Fruit fly (Drosophila melanogaster): ENCODE measurements around the gene CG10479.

Gene CG10479

dm6 chr3L:5926015-5926988 lies 49.5 kb downstream of the CG10479 start (continued):
- TF ChIP-seq tap (tag; optimal IDR thresholded peaks at IDR 0.05) = peak; percentile 6
- peak; percentile 22; the same call in 1 of the 2 replicates for TF ChIP-seq vvl (GFP tag; IDR thresholded peaks at IDR 0.05)
- TF ChIP-seq tx (GFP tag; optimal IDR thresholded peaks at IDR 0.05) = peak; percentile 23
- peak; percentile 56 for TF ChIP-seq CG2712 (tag; optimal IDR thresholded peaks at IDR 0.05)
- TF ChIP-seq CG11560 (tag; IDR thresholded peaks at IDR 0.05) = no peak
- no peak for TF ChIP-seq CG4328 (GFP tag; optimal IDR thresholded peaks at IDR 0.05)
- no peak for TF ChIP-seq Adf1 (GFP tag; IDR thresholded peaks at IDR 0.05)
- TF ChIP-seq gsb (GFP tag; IDR thresholded peaks at IDR 0.05) = no peak
- peak; percentile 28; the same call in 2 of the 3 replicates for TF ChIP-seq CG14050 (GFP tag; IDR thresholded peaks at IDR 0.05)
- no peak for TF ChIP-seq Hr39 (optimal IDR thresholded peaks at IDR 0.05)
- no peak for TF ChIP-seq CG11696 (GFP tag; IDR thresholded peaks at IDR 0.05)
- TF ChIP-seq Atf3 (GFP tag; optimal IDR thresholded peaks at IDR 0.05) = no peak
- TF ChIP-seq CG2678 (tag; optimal IDR thresholded peaks at IDR 0.05) = peak; percentile 70
- TF ChIP-seq CG18262 (tag; optimal IDR thresholded peaks at IDR 0.05) = peak; percentile 63
- TF ChIP-seq NFAT (GFP tag; IDR thresholded peaks at IDR 0.05) = no peak
- TF ChIP-seq Spps (tag; optimal IDR thresholded peaks at IDR 0.05) = peak; percentile 25
- TF ChIP-seq Myb (GFP tag; optimal IDR thresholded peaks at IDR 0.05) = peak; percentile 14
- TF ChIP-seq Atf6 (GFP tag; IDR thresholded peaks at IDR 0.05) = peak; percentile 35; the same call in 1 of the 2 replicates
- peak; percentile 32; the same call in 1 of the 3 replicates for TF ChIP-seq Optix (GFP tag; IDR thresholded peaks at IDR 0.05)
- peak; percentile 52 for TF ChIP-seq az2 (GFP tag; optimal IDR thresholded peaks at IDR 0.05)
- TF ChIP-seq Vsx1 (GFP tag; optimal IDR thresholded peaks at IDR 0.05) = peak; percentile 49
- TF ChIP-seq ap (GFP tag; IDR thresholded peaks at IDR 0.05) = no peak
- TF ChIP-seq unpg (GFP tag; optimal IDR thresholded peaks at IDR 0.05) = peak; percentile 65
- peak; percentile 17 for TF ChIP-seq CG10462 (GFP tag; optimal IDR thresholded peaks at IDR 0.05)
- no peak for TF ChIP-seq stc (GFP tag; IDR thresholded peaks at IDR 0.05)
- no peak for TF ChIP-seq CG13287 (GFP tag; IDR thresholded peaks at IDR 0.05; ENCODE audit: partially characterized antibody)
- TF ChIP-seq Deaf1 (tag; optimal IDR thresholded peaks at IDR 0.05) = no peak
- peak in 1 of 2 experiments; percentile 34 for TF ChIP-seq chif (GFP tag; optimal IDR thresholded peaks at IDR 0.05)
- peak; percentile 76; the same call in 2 of the 4 replicates for TF ChIP-seq chinmo (GFP tag; IDR thresholded peaks at IDR 0.05; ENCODE audit: partially characterized antibody)
- TF ChIP-seq CG9437 (GFP tag; optimal IDR thresholded peaks at IDR 0.05) = peak; percentile 54
- TF ChIP-seq ranshi (GFP tag; IDR thresholded peaks at IDR 0.05) = 0 out of 2 replicates have a peak, but pooled peaks have one; percentile 41
- no peak for TF ChIP-seq GATAe (GFP tag; conservative IDR thresholded peaks at IDR 0.05)
- TF ChIP-seq CG8089 (GFP tag; optimal IDR thresholded peaks at IDR 0.05) = no peak
- TF ChIP-seq gem (tag; optimal IDR thresholded peaks at IDR 0.05) = peak; percentile 81
- 0 out of 2 replicates have a peak, but pooled peaks have one; percentile 23 for TF ChIP-seq Oaz (GFP tag; IDR thresholded peaks at IDR 0.05)
- 0 out of 2 replicates have a peak, but pooled peaks have one; percentile 14 for TF ChIP-seq E2f2 (GFP tag; IDR thresholded peaks at IDR 0.05)
- no peak for TF ChIP-seq pho (GFP tag; optimal IDR thresholded peaks at IDR 0.05)
- 0 out of 2 replicates have a peak, but pooled peaks have one; percentile 33 for TF ChIP-seq sna (GFP tag; IDR thresholded peaks at IDR 0.05; ENCODE audit: partially characterized antibody)
- no peak for TF ChIP-seq YL-1 (GFP tag; optimal IDR thresholded peaks at IDR 0.05)
- TF ChIP-seq CoRest (tag; optimal IDR thresholded peaks at IDR 0.05) = peak; percentile 67
- TF ChIP-seq CG2889 (GFP tag; IDR thresholded peaks at IDR 0.05) = no peak
- TF ChIP-seq pros (GFP tag; optimal IDR thresholded peaks at IDR 0.05) = no peak
- no peak for TF ChIP-seq Tbp (GFP tag; optimal IDR thresholded peaks at IDR 0.05)
- TF ChIP-seq CG34422 (GFP tag; IDR thresholded peaks at IDR 0.05) = 0 out of 3 replicates have a peak, but pooled peaks have one; percentile 13
- TF ChIP-seq CG17361 (GFP tag; IDR thresholded peaks at IDR 0.05) = peak; percentile 67
- TF ChIP-seq pan (optimal IDR thresholded peaks at IDR 0.05) = no peak
- peak in 1 of 2 experiments; percentile 33 for TF ChIP-seq pan (GFP tag; optimal IDR thresholded peaks at IDR 0.05 in 1 of 2, IDR thresholded peaks at IDR 0.05 in 1 of 2)
- TF ChIP-seq sqz (GFP tag; optimal IDR thresholded peaks at IDR 0.05) = no peak
- peak; percentile 36 for TF ChIP-seq CG4424 (GFP tag; optimal IDR thresholded peaks at IDR 0.05)

All from whole organism, embryonic.